Worm (Caenorhabditis elegans): Measurements from ENCODE around the gene ife-2.

The ife-2 gene

ce11 chrX:402951-403350 lies 20.4 kb upstream of the ife-2 start:
- TF ChIP-seq nhr-47 (tag; optimal IDR thresholded peaks at IDR 0.05) (peak; percentile 53), tlp-1 (tag; optimal IDR thresholded peaks at IDR 0.05) (no peak), lin-14 (GFP tag; optimal IDR thresholded peaks at IDR 0.05) (no peak), dsc-1 (tag; optimal IDR thresholded peaks at IDR 0.05) (no peak), lsy-2 (tag; optimal IDR thresholded peaks at IDR 0.05) (no peak), elt-3 (tag; optimal IDR thresholded peaks at IDR 0.05) (no peak), mep-1 (tag; optimal IDR thresholded peaks at IDR 0.05) (no peak), sptf-1 (tag; optimal IDR thresholded peaks at IDR 0.05) (no peak), swsn-7 (tag; optimal IDR thresholded peaks at IDR 0.05) (no peak)

DNA sequence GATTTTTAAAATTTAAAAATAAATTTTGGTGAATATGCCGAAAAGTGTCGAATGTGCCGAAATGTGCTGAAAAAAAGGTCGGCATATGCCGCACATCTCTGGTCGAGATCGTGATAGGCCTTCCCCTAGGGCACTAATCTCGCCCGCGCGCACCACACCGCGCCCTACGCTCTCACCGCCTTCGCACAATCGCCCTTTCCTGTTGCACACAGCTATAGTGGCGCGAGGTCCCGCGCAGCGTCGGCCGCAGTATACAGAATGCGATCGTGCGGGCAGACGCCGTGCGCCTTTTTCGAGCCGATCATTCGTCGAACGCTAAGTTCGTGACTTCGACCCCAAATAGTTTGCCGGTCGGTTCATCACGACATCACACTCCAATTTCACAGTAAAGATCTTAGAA lies 17.0 kb upstream of the ife-2 start:
- TF ChIP-seq sox-4 (tag; optimal IDR thresholded peaks at IDR 0.05) (no peak), lin-39 (tag; optimal IDR thresholded peaks at IDR 0.05) (no peak), sup-37 (GFP tag; optimal IDR thresholded peaks at IDR 0.05) (no peak), mdl-1 (tag; optimal IDR thresholded peaks at IDR 0.05) (no peak), C04F5.9 (tag; optimal IDR thresholded peaks at IDR 0.05) (no peak), ceh-90 (tag; optimal IDR thresholded peaks at IDR 0.05) (no peak)

ce11 chrX:397259-397658 lies 14.8 kb upstream of the ife-2 start, which contains the start of gene R04A9.6:
Gene R04A9.6 (plus strand): TSS chrX:397559.
- TF ChIP-seq nhr-85 (tag): peak; percentile 37
- TF ChIP-seq nhr-76 (tag; optimal IDR thresholded peaks at IDR 0.05): no peak

ce11 chrX:394709-395108 lies 12.2 kb upstream of the ife-2 start, which contains the start of gene R04A9.7:
Gene R04A9.7 (minus strand): TSS chrX:394892.
- TF ChIP-seq mdl-1 (tag; optimal IDR thresholded peaks at IDR 0.05) (no peak), ceh-90 (tag; optimal IDR thresholded peaks at IDR 0.05) (no peak), efl-1 (optimal IDR thresholded peaks at IDR 0.05) (no peak), efl-1 (GFP tag; optimal IDR thresholded peaks at IDR 0.05 in 1 of 2) (no peak), unc-86 (tag; optimal IDR thresholded peaks at IDR 0.05) (no peak), nhr-90 (tag; optimal IDR thresholded peaks at IDR 0.05; ENCODE audit: poor library complexity) (no peak), mab-9 (GFP tag; IDR thresholded peaks at IDR 0.05) (no peak), aha-1 (tag; optimal IDR thresholded peaks at IDR 0.05) (no peak), ceh-8 (GFP tag; optimal IDR thresholded peaks at IDR 0.05) (no peak), C04F5.9 (tag; optimal IDR thresholded peaks at IDR 0.05) (no peak), ceh-82 (tag; optimal IDR thresholded peaks at IDR 0.05) (no peak), nhr-20 (tag; optimal IDR thresholded peaks at IDR 0.05) (no peak), nhr-85 (tag) (no peak), ces-1 (GFP tag; optimal IDR thresholded peaks at IDR 0.05) (no peak), nhr-237 (tag; optimal IDR thresholded peaks at IDR 0.05) (no peak), snpc-4 (tag; optimal IDR thresholded peaks at IDR 0.05) (no peak), rnt-1 (tag; optimal IDR thresholded peaks at IDR 0.05) (no peak), elt-2 (tag; optimal IDR thresholded peaks at IDR 0.05) (no peak), hpl-2 (GFP tag; optimal IDR thresholded peaks at IDR 0.05) (no peak)

DNA sequence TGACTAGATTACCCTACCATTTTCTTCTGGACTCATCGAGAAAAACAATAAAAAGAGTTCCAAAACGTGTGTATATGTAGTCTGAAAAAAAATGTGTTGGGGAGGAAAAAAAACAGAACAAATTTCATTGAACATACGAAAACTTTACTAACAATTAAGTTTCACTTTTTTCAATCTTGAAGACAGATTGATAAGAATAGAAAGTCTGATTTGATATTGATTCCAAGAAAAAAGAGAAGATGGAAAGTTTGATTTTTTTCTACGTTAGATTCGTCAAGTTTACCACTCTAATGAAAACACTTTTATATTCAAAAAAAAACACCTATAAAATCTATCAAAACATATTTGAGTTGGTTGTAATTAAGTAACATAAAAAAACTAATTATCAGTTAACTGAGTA lies 8.0 kb upstream of the ife-2 start, which contains the start of gene R04A9.9:
TSS of gene R04A9.9 (minus strand) at position 101 of the 400 bp plus-strand sequence.
- no peak for TF ChIP-seq lin-13 (GFP tag; optimal IDR thresholded peaks at IDR 0.05)
- TF ChIP-seq jun-1 (tag; optimal IDR thresholded peaks at IDR 0.05): no peak
- peak; percentile 31 for TF ChIP-seq nhr-85 (tag)
- peak; percentile 42 for TF ChIP-seq blmp-1 (tag; optimal IDR thresholded peaks at IDR 0.05)

ce11 chrX:389566-389965 lies 7.1 kb upstream of the ife-2 start:
- TF ChIP-seq xbp-1 (tag; optimal IDR thresholded peaks at IDR 0.05) (no peak), nhr-12 (tag; optimal IDR thresholded peaks at IDR 0.05) (no peak), C04F5.9 (tag; optimal IDR thresholded peaks at IDR 0.05) (no peak), nhr-84 (tag; optimal IDR thresholded peaks at IDR 0.05) (no peak), ceh-90 (tag; optimal IDR thresholded peaks at IDR 0.05) (no peak), lin-35 (GFP tag; optimal IDR thresholded peaks at IDR 0.05) (no peak), ets-5 (GFP tag; IDR thresholded peaks at IDR 0.05) (no peak), unc-130 (tag; optimal IDR thresholded peaks at IDR 0.05) (no peak), zip-4 (GFP tag; optimal IDR thresholded peaks at IDR 0.05) (no peak), nhr-20 (tag; optimal IDR thresholded peaks at IDR 0.05) (no peak), egl-13 (tag; optimal IDR thresholded peaks at IDR 0.05) (no peak), C16A3.4 (tag; optimal IDR thresholded peaks at IDR 0.05) (no peak)
